Fruit fly (Drosophila melanogaster) whole organism, embryonic: ENCODE data around the gene CG42833.

Source experiments
- CTCF ChIP-seq: fragments of 200-800 bp; sonication (Bioruptor generic); optimal IDR thresholded peaks from 2 replicates; lab custom pipeline; 2017; ENCODE audit warnings: missing biosample characterization, mild to moderate bottlenecking, missing genetic modification characterization, moderate library complexity
- HLH4C ChIP-seq: fragments of 200-800 bp; sonication (Bioruptor generic); IDR thresholded peaks from 3 replicates; pipeline ENCODE4 v1.3.6; 2022; ENCODE audit warnings: missing biosample characterization, missing genetic modification characterization; ENCODE audit not compliant: partially characterized antibody
- Rfx ChIP-seq: fragments of 200-800 bp; sonication (Bioruptor generic); IDR thresholded peaks from 2 replicates; pipeline ENCODE4 v1.3.6; 2022; ENCODE audit warnings: missing biosample characterization, missing genetic modification characterization
- crol ChIP-seq: fragments of 200-800 bp; sonication (Bioruptor generic); IDR thresholded peaks from 2 replicates; pipeline ENCODE4 v1.3.6; 2022; ENCODE audit warnings: missing biosample characterization, missing genetic modification characterization
- hbn ChIP-seq: fragments of 200-800 bp; sonication (Bioruptor generic); IDR thresholded peaks from 2 replicates; pipeline ENCODE4 v1.3.6; 2022; ENCODE audit warnings: missing biosample characterization, missing genetic modification characterization; ENCODE audit not compliant: partially characterized antibody
- nerfin-2 ChIP-seq: fragments of 200-800 bp; sonication (Bioruptor generic); IDR thresholded peaks from 2 replicates; pipeline ENCODE4 v1.3.6; 2022; ENCODE audit warnings: missing biosample characterization, missing genetic modification characterization; ENCODE audit not compliant: partially characterized antibody

dm6 chr3L:20168152-20168551, 31.7 kb upstream of the CG42833 start:
- TF ChIP-seq nerfin-2 (GFP tag; lab: Robert Waterston, UW) (no peak), Rfx (GFP tag; lab: Robert Waterston, UW) (no peak), HLH4C (GFP tag; lab: Robert Waterston, UW) (no peak), hbn (GFP tag; lab: Robert Waterston, UW) (no peak), crol (GFP tag; lab: Robert Waterston, UW) (no peak), CTCF (GFP tag; lab: Kevin White, UChicago) (no peak)
